Worm (Caenorhabditis elegans) whole organism, L3 larva: ENCODE results near the gene nhr-115.
"Not testable (repeated sequence)": the region's sequence is repeated elsewhere in the genome, so short reads cannot be mapped to it uniquely, and the experiment has no call there.

Experiments
- fkh-10 ChIP-seq: sonication (generic microtip); optimal IDR thresholded peaks from 2 replicates; lab custom pipeline; 2017; ENCODE audit warnings: missing biosample characterization, missing genetic modification reagents, missing genetic modification characterization
- snpc-4 ChIP-seq: fragments of 150-350 bp; optimal IDR thresholded peaks from 2 replicates; lab custom pipeline; 2014; ENCODE audit warnings: missing biosample characterization, missing genetic modification characterization

DNA sequence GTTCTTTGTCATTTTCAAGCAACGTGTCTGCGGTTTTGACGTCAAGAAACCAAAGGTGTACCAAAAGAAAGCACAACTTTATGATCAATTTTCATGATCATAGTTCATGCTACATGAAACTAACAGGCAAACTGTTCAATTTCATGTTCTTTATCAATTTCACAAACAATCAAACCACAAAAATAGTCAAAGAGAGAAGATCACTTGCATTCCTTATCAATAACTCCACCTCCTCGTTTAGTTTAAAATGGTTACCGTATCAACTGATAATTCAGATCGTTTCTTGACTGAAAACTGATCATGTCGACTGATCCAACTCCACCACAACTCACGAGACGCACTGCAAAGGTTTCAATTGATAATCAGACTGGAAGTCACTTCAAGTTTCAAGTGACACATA, 37.8 kb downstream of the nhr-115 start, which contains the start of gene pud-1.1:
- not testable (repeated sequence) for TF ChIP-seq snpc-4 (tag; lab: Kevin White, UChicago); fkh-10 (GFP tag; lab: Kevin White, UChicago)
